Fruit fly (Drosophila melanogaster) whole organism, embryonic: ENCODE data around the gene CG43799.

ENCODE experiments used
- Adf1 ChIP-seq: fragments of 200-800 bp; sonication (Bioruptor generic); IDR thresholded peaks from 2 replicates; pipeline ENCODE4 v1.3.6; 2022; ENCODE audit warnings: missing biosample characterization, missing genetic modification characterization
- Atf-2 ChIP-seq: fragments of 200-800 bp; sonication (Bioruptor generic); optimal IDR thresholded peaks from 2 replicates; lab custom pipeline; 2016; ENCODE audit warnings: missing biosample characterization, missing genetic modification characterization
- CG10462 ChIP-seq: fragments of 200-800 bp; sonication (Bioruptor generic); optimal IDR thresholded peaks from 2 replicates; lab custom pipeline; 2016; ENCODE audit warnings: missing biosample characterization, missing genetic modification characterization
- CG10654 ChIP-seq: fragments of 200-800 bp; sonication (Bioruptor generic); optimal IDR thresholded peaks from 2 replicates; lab custom pipeline; 2016; ENCODE audit warnings: missing biosample characterization, missing genetic modification characterization
- CG10959 ChIP-seq: fragments of 200-800 bp; sonication (Bioruptor generic); IDR thresholded peaks from 2 replicates; pipeline ENCODE4 v1.3.6; 2022; ENCODE audit warnings: missing biosample characterization, missing genetic modification characterization
- CG11247 ChIP-seq: fragments of 200-800 bp; sonication (Bioruptor generic); IDR thresholded peaks from 2 replicates; pipeline ENCODE4 v1.3.6; 2022; ENCODE audit warnings: missing biosample characterization, missing genetic modification characterization
- CG11456 ChIP-seq: fragments of 200-800 bp; sonication (Bioruptor generic); IDR thresholded peaks from 3 replicates; pipeline ENCODE4 v1.3.6; 2022; ENCODE audit warnings: missing biosample characterization, missing genetic modification characterization
- CG11696 ChIP-seq: fragments of 200-800 bp; sonication (Bioruptor generic); IDR thresholded peaks from 2 replicates; pipeline ENCODE4 v1.3.6; 2022; ENCODE audit warnings: missing biosample characterization, missing genetic modification characterization
- CG13424 ChIP-seq: fragments of 200-800 bp; sonication (Bioruptor generic); optimal IDR thresholded peaks from 2 replicates; lab custom pipeline; 2019; ENCODE audit warnings: missing biosample characterization, mild to moderate bottlenecking, missing genetic modification characterization, moderate library complexity
- CG16779 ChIP-seq: fragments of 200-800 bp; sonication (Bioruptor generic); IDR thresholded peaks from 2 replicates; pipeline ENCODE4 v1.3.6; 2022; ENCODE audit warnings: missing biosample characterization, missing genetic modification characterization
- CG17359 ChIP-seq: fragments of 200-800 bp; sonication (Bioruptor generic); optimal IDR thresholded peaks from 3 replicates; lab custom pipeline; 2018; ENCODE audit warnings: missing biosample characterization, mild to moderate bottlenecking, missing genetic modification characterization, moderate library complexity
- CG17385 ChIP-seq: fragments of 200-800 bp; sonication (Bioruptor generic); optimal IDR thresholded peaks from 3 replicates; lab custom pipeline; 2018; ENCODE audit warnings: missing biosample characterization, mild to moderate bottlenecking, missing genetic modification characterization
- CG18262 ChIP-seq: fragments of 200-800 bp; optimal IDR thresholded peaks from 3 replicates; lab custom pipeline; 2019; ENCODE audit warnings: missing biosample characterization, mild to moderate bottlenecking, missing genetic modification characterization, moderate library complexity
- CG2875 ChIP-seq: fragments of 200-800 bp; sonication (Bioruptor generic); optimal IDR thresholded peaks from 2 replicates; lab custom pipeline; 2017; ENCODE audit warnings: missing biosample characterization, mild to moderate bottlenecking, missing genetic modification characterization, missing genetic modification reagents
- CG30403 ChIP-seq: fragments of 200-800 bp; sonication (Bioruptor generic); optimal IDR thresholded peaks from 3 replicates; lab custom pipeline; 2016; ENCODE audit warnings: missing biosample characterization, missing genetic modification characterization
- CG3065 ChIP-seq: fragments of 200-800 bp; sonication (Bioruptor generic); optimal IDR thresholded peaks from 2 replicates; lab custom pipeline; 2016; ENCODE audit warnings: missing biosample characterization, missing genetic modification characterization
- CG4820 ChIP-seq: fragments of 200-800 bp; sonication (Bioruptor generic); optimal IDR thresholded peaks from 3 replicates; lab custom pipeline; 2016; ENCODE audit warnings: missing biosample characterization, missing genetic modification characterization
- CG7271 ChIP-seq: fragments of 200-800 bp; sonication (Bioruptor generic); optimal IDR thresholded peaks from 2 replicates; lab custom pipeline; 2018; ENCODE audit warnings: missing biosample characterization, mild to moderate bottlenecking, missing genetic modification characterization, moderate library complexity
- CG7839 ChIP-seq: fragments of 200-800 bp; sonication (Bioruptor generic); optimal IDR thresholded peaks from 3 replicates; lab custom pipeline; 2018; ENCODE audit warnings: missing biosample characterization, mild to moderate bottlenecking, missing genetic modification characterization, moderate library complexity
- CG8388 ChIP-seq: fragments of 200-800 bp; sonication (Bioruptor generic); optimal IDR thresholded peaks from 2 replicates; lab custom pipeline; 2019; ENCODE audit warnings: missing biosample characterization, mild to moderate bottlenecking, missing genetic modification characterization, moderate library complexity
- CG9215 ChIP-seq: fragments of 200-800 bp; sonication (Bioruptor generic); IDR thresholded peaks from 2 replicates; pipeline ENCODE4 v1.3.6; 2022; ENCODE audit warnings: missing biosample characterization, missing genetic modification characterization
- HmgD ChIP-seq: fragments of 200-800 bp; sonication (Bioruptor generic); optimal IDR thresholded peaks from 3 replicates; lab custom pipeline; 2016; ENCODE audit warnings: missing biosample characterization, missing genetic modification characterization
- Hr51 ChIP-seq, 2 experiments: fragments of 200-800 bp; sonication (Bioruptor generic); optimal IDR thresholded peaks; 2 replicates in 1 of 2; 3 replicates in 1 of 2; lab custom pipeline; 2016 to 2018; ENCODE audit warnings: missing biosample characterization in 2 of 2, missing genetic modification characterization in 2 of 2, mild to moderate bottlenecking in 1 of 2, moderate library complexity in 1 of 2
- Hr78 ChIP-seq, 2 experiments: fragments of 200-800 bp in 1 of 2; fragments of >200 bp in 1 of 2; sonication (Bioruptor generic) in 1 of 2; optimal IDR thresholded peaks; 2 replicates each; lab custom pipeline; 2017 to 2019; ENCODE audit warnings: missing biosample characterization in 2 of 2, missing genetic modification characterization in 2 of 2, mild to moderate bottlenecking in 1 of 2, moderate library complexity in 1 of 2
- NK7.1 ChIP-seq: fragments of 200-800 bp; sonication (Bioruptor generic); optimal IDR thresholded peaks from 3 replicates; lab custom pipeline; 2016; ENCODE audit warnings: missing biosample characterization, missing genetic modification characterization
- PHDP ChIP-seq: fragments of 200-800 bp; sonication (Bioruptor generic); optimal IDR thresholded peaks from 3 replicates; lab custom pipeline; 2018; ENCODE audit warnings: missing biosample characterization, mild to moderate bottlenecking, missing genetic modification characterization, moderate library complexity
- Ptx1 ChIP-seq: fragments of 200-800 bp; sonication (Bioruptor generic); IDR thresholded peaks from 2 replicates; pipeline ENCODE4 v1.3.6; 2022; ENCODE audit warnings: missing biosample characterization, missing genetic modification characterization
- Six4 ChIP-seq: fragments of 200-800 bp; sonication (Bioruptor generic); optimal IDR thresholded peaks from 2 replicates; lab custom pipeline; 2016; ENCODE audit warnings: missing biosample characterization, missing genetic modification characterization
- Trl ChIP-seq, 3 experiments: fragments of >200 bp in 2 of 3; fragments of 200-800 bp in 1 of 3; sonication (Bioruptor generic) in 1 of 3; optimal IDR thresholded peaks; 2 replicates in 1 of 3; 3 replicates in 2 of 3; lab custom pipeline; 2016 to 2017; ENCODE audit warnings: missing biosample characterization in 1 of 3, missing genetic modification characterization in 1 of 3
- Usf ChIP-seq: fragments of 200-800 bp; sonication (Bioruptor generic); optimal IDR thresholded peaks from 2 replicates; lab custom pipeline; 2017; ENCODE audit warnings: missing genotype, missing biosample characterization, missing genetic modification characterization
- Xbp1 ChIP-seq: fragments of 200-800 bp; sonication (Bioruptor generic); optimal IDR thresholded peaks from 3 replicates; lab custom pipeline; 2016; ENCODE audit warnings: missing biosample characterization, mild to moderate bottlenecking, missing genetic modification characterization
- aop ChIP-seq: fragments of 200-800 bp; sonication (Bioruptor generic); IDR thresholded peaks from 2 replicates; pipeline ENCODE4 v1.3.6; 2022; ENCODE audit warnings: missing biosample characterization, missing genetic modification characterization
- btn ChIP-seq: fragments of 200-800 bp; sonication (Bioruptor generic); optimal IDR thresholded peaks from 2 replicates; lab custom pipeline; 2016; ENCODE audit warnings: missing biosample characterization, missing genetic modification characterization
- dan ChIP-seq: fragments of 200-800 bp; sonication (Bioruptor generic); IDR thresholded peaks from 2 replicates; pipeline ENCODE4 v1.3.6; 2022; ENCODE audit warnings: missing biosample characterization, missing genetic modification characterization
- dpn ChIP-seq, 2 experiments: fragments of 200-800 bp; sonication (Bioruptor generic); optimal IDR thresholded peaks; 3 replicates each; lab custom pipeline; 2016; ENCODE audit warnings: missing biosample characterization in 2 of 2, missing genetic modification characterization in 2 of 2
- dysf ChIP-seq: fragments of 200-800 bp; sonication (Bioruptor generic); IDR thresholded peaks from 3 replicates; pipeline ENCODE4 v1.3.6; 2022; ENCODE audit warnings: missing biosample characterization, missing genetic modification characterization
- esg ChIP-seq: fragments of 200-800 bp; sonication (Bioruptor generic); conservative IDR thresholded peaks from 2 replicates; pipeline ENCODE4 v1.3.6; 2022; ENCODE audit warnings: missing biosample characterization, missing genetic modification characterization
- eve ChIP-seq, 2 experiments: fragments of >200 bp; optimal IDR thresholded peaks; 2 replicates each; lab custom pipeline; 2017; ENCODE audit warnings: missing biosample characterization in 2 of 2, missing genetic modification characterization in 2 of 2
- gcm ChIP-seq: fragments of 200-800 bp; sonication (Bioruptor generic); optimal IDR thresholded peaks from 2 replicates; lab custom pipeline; 2019; ENCODE audit warnings: missing biosample characterization, mild to moderate bottlenecking, missing genetic modification characterization, moderate library complexity
- ind ChIP-seq: fragments of 200-800 bp; sonication (Bioruptor generic); optimal IDR thresholded peaks from 3 replicates; lab custom pipeline; 2016; ENCODE audit warnings: missing biosample characterization, missing genetic modification characterization
- kay ChIP-seq: fragments of 200-800 bp; sonication (Bioruptor generic); optimal IDR thresholded peaks from 2 replicates; lab custom pipeline; 2016; ENCODE audit warnings: missing biosample characterization, missing genetic modification characterization
- lab ChIP-seq: fragments of 200-800 bp; sonication (Bioruptor generic); optimal IDR thresholded peaks from 3 replicates; lab custom pipeline; 2017; ENCODE audit warnings: missing biosample characterization, missing genetic modification characterization, mild to moderate bottlenecking, moderate library complexity, missing genetic modification reagents
- lola ChIP-seq, 3 experiments: fragments of >200 bp in 2 of 3; fragments of 200-800 bp in 1 of 3; sonication (Bioruptor generic) in 1 of 3; optimal IDR thresholded peaks; 2 replicates each; lab custom pipeline; 2017 to 2019; ENCODE audit warnings: missing biosample characterization in 3 of 3, missing genetic modification characterization in 3 of 3, mild to moderate bottlenecking in 1 of 3, moderate library complexity in 1 of 3
- phol ChIP-seq: fragments of 200-800 bp; sonication (Bioruptor generic); optimal IDR thresholded peaks from 3 replicates; lab custom pipeline; 2018; ENCODE audit warnings: missing biosample characterization, mild to moderate bottlenecking, missing genetic modification characterization, moderate library complexity
- sens ChIP-seq: fragments of 200-800 bp; sonication (Bioruptor generic); peaks from one replicate; lab custom pipeline; 2016; ENCODE audit warnings: missing biosample characterization, missing genetic modification characterization
- shn ChIP-seq: fragments of 200-800 bp; sonication (Bioruptor generic); optimal IDR thresholded peaks from 3 replicates; lab custom pipeline; 2016; ENCODE audit warnings: missing biosample characterization, missing genetic modification characterization
- slbo ChIP-seq: fragments of 200-800 bp; sonication (Bioruptor generic); IDR thresholded peaks from 2 replicates; pipeline ENCODE4 v1.3.6; 2022; ENCODE audit warnings: missing biosample characterization, missing genetic modification characterization
- tap ChIP-seq: fragments of 200-800 bp; optimal IDR thresholded peaks from 3 replicates; lab custom pipeline; 2019; ENCODE audit warnings: missing biosample characterization, mild to moderate bottlenecking, missing genetic modification characterization, moderate library complexity
- tup ChIP-seq: fragments of 200-800 bp; sonication (Bioruptor generic); optimal IDR thresholded peaks from 2 replicates; lab custom pipeline; 2016; ENCODE audit warnings: missing biosample characterization, mild to moderate bottlenecking, missing genetic modification characterization, moderate library complexity
- zfh1 ChIP-seq: fragments of 200-800 bp; sonication (Bioruptor generic); IDR thresholded peaks from 3 replicates; pipeline ENCODE4 v1.3.6; 2022; ENCODE audit warnings: missing biosample characterization, missing genetic modification characterization

CG43799 gene

dm6 chr2L:7265970-7266369, 38.4 kb downstream of the CG43799 start (continued):
- TF ChIP-seq dysf (GFP tag; lab: Robert Waterston, UW) (no peak), HmgD (no peak), tap (tag; lab: Kevin White, UChicago) (peak; percentile 27), Xbp1 (GFP tag; lab: Kevin White, UChicago) (peak; percentile 47), CG30403 (peak; percentile 43), CG17385 (GFP tag; lab: Kevin White, UChicago) (peak; percentile 28), slbo (GFP tag; lab: Robert Waterston, UW) (peak; percentile 14; the same call in 1 of the 2 replicates), CG11696 (peak; percentile 34; the same call in 1 of the 2 replicates), CG18262 (tag; lab: Kevin White, UChicago) (peak; percentile 49), kay (GFP tag; lab: Kevin White, UChicago) (no peak), Hr78 (GFP tag; optimal IDR thresholded peaks at IDR 0.05; lab: Kevin White, UChicago) (no peak), Trl (optimal IDR thresholded peaks at IDR 0.05; lab: Kevin White, UChicago) (no peak), Trl (GFP tag; optimal IDR thresholded peaks at IDR 0.05; lab: Kevin White, UChicago) (peak; percentile 16), shn (peak; percentile 7), dpn (GFP tag; optimal IDR thresholded peaks at IDR 0.05; lab: Kevin White, UChicago) (peak; percentile 16 to 35), CG13424 (tag; lab: Kevin White, UChicago) (peak; percentile 29), Ptx1 (GFP tag; lab: Robert Waterston, UW) (no peak), lab (GFP tag; lab: Kevin White, UChicago) (peak; percentile 31), CG7839 (tag; lab: Kevin White, UChicago) (peak; percentile 31), CG17359 (peak; percentile 46), aop (GFP tag; lab: Robert Waterston, UW) (no peak), CG11247 (GFP tag; lab: Robert Waterston, UW) (no peak), sens (GFP tag; lab: Kevin White, UChicago) (peak; percentile 91), Adf1 (GFP tag; lab: Robert Waterston, UW) (no peak), CG10959 (peak; percentile 17; the same call in 1 of the 2 replicates), CG2875 (GFP tag; lab: Kevin White, UChicago) (peak; percentile 44), CG4820 (no peak), CG10462 (peak; percentile 7), Usf (no peak), PHDP (tag; lab: Kevin White, UChicago) (peak; percentile 38), CG11456 (GFP tag; lab: Robert Waterston, UW) (no peak), CG16779 (no peak), gcm (GFP tag; lab: Kevin White, UChicago) (peak; percentile 7), lola (GFP tag; optimal IDR thresholded peaks at IDR 0.05; lab: Kevin White, UChicago) (peak in 1 of 3 experiments; percentile 7), tup (no peak), btn (GFP tag; lab: Kevin White, UChicago) (no peak), CG8388 (peak; percentile 57), Hr51 (GFP tag; optimal IDR thresholded peaks at IDR 0.05; lab: Kevin White, UChicago) (peak in 1 of 2 experiments; percentile 31), Six4 (GFP tag; lab: Kevin White, UChicago) (peak; percentile 14), ind (peak; percentile 11), Atf-2 (no peak), NK7.1 (GFP tag; lab: Kevin White, UChicago) (no peak), zfh1 (0 out of 3 replicates have a peak, but pooled peaks have one; percentile 24), dan (no peak), esg (peak; percentile 48; the same call in 1 of the 2 replicates), phol (tag; lab: Kevin White, UChicago) (peak; percentile 56), CG9215 (GFP tag; lab: Robert Waterston, UW) (peak; percentile 34; the same call in 1 of the 2 replicates), CG10654 (peak; percentile 30), CG3065 (GFP tag; lab: Kevin White, UChicago) (no peak), CG7271 (tag; lab: Kevin White, UChicago) (no peak), eve (GFP tag; optimal IDR thresholded peaks at IDR 0.05; lab: Kevin White, UChicago) (peak in 1 of 2 experiments; percentile 43)
